Worm (Caenorhabditis elegans) whole organism, L3 larva: ENCODE results near the gene pfn-3.

Experiments used
- aly-2 ChIP-seq: fragments of 150-350 bp; optimal IDR thresholded peaks from 2 replicates; lab custom pipeline; 2014; ENCODE audit warnings: missing biosample characterization, missing genetic modification characterization
- ama-1 ChIP-seq: fragments of 150-350 bp; optimal IDR thresholded peaks from 2 replicates; lab custom pipeline; 2018
- ceh-16 ChIP-seq: sonication (generic microtip); optimal IDR thresholded peaks from 2 replicates; lab custom pipeline; 2017; ENCODE audit warnings: missing biosample characterization, missing genetic modification characterization
- ceh-28 ChIP-seq: fragments of 150-350 bp; optimal IDR thresholded peaks from 2 replicates; lab custom pipeline; 2014; ENCODE audit warnings: missing biosample characterization, missing genetic modification reagents, missing genetic modification characterization
- elt-2 ChIP-seq: sonication (generic microtip); optimal IDR thresholded peaks from 2 replicates; lab custom pipeline; 2016; ENCODE audit warnings: missing genetic modification reagents, mild to moderate bottlenecking, missing genetic modification characterization, missing compliant biosample characterization
- lin-39 ChIP-seq: fragments of 150-350 bp; optimal IDR thresholded peaks from 2 replicates; lab custom pipeline; 2018; ENCODE audit warnings: missing biosample characterization, missing genetic modification reagents, missing genetic modification characterization
- mdl-1 ChIP-seq: fragments of 150-350 bp; optimal IDR thresholded peaks from 2 replicates; lab custom pipeline; 2014; ENCODE audit warnings: missing biosample characterization, missing genetic modification characterization
- nfya-1 ChIP-seq: sonication (generic microtip); optimal IDR thresholded peaks from 2 replicates; lab custom pipeline; 2017; ENCODE audit warnings: missing genetic modification characterization, mild to moderate bottlenecking, missing compliant biosample characterization, antibody characterized with exemption, moderate library complexity; ENCODE audit not compliant: insufficient read depth
- nhr-25 ChIP-seq: sonication (generic microtip); optimal IDR thresholded peaks from 2 replicates; lab custom pipeline; 2017; ENCODE audit warnings: missing biosample characterization, missing genetic modification characterization
- skn-1 ChIP-seq: fragments of 150-350 bp; optimal IDR thresholded peaks from 2 replicates; lab custom pipeline; 2014; ENCODE audit warnings: missing biosample characterization, missing genetic modification characterization
- ztf-11 ChIP-seq: fragments of 150-350 bp; optimal IDR thresholded peaks from 2 replicates; lab custom pipeline; 2014; ENCODE audit warnings: missing biosample characterization, missing genetic modification characterization

- TF ChIP-seq elt-2 (tag; lab: Kevin White, UChicago) (no peak), mdl-1 (tag; lab: Kevin White, UChicago) (no peak), ztf-11 (tag; lab: Kevin White, UChicago) (no peak), lin-39 (tag; lab: Kevin White, UChicago) (no peak), ceh-28 (tag; lab: Kevin White, UChicago) (no peak), skn-1 (tag; lab: Kevin White, UChicago) (no peak), ama-1 (no peak), aly-2 (tag; lab: Kevin White, UChicago) (no peak), nhr-25 (tag; lab: Kevin White, UChicago) (no peak), ceh-16 (tag; lab: Kevin White, UChicago) (no peak), nfya-1 (no peak)
Observed at ce11 chrX:1030867-1031266, 49.6 kb downstream of the pfn-3 start.
